Fruit fly (Drosophila melanogaster) whole organism, embryonic: ENCODE measurements around the gene CG13258.
A peak's percentile ranks its signal among the peaks of the same experiment; 100 is the strongest.

Experiments used
- Awh ChIP-seq: fragments of 200-800 bp; sonication (Bioruptor generic); IDR thresholded peaks from 2 replicates; pipeline ENCODE4, ENCODE4 v1.3.6; 2022; ENCODE audit warnings: missing biosample characterization, missing genetic modification characterization
- CG10366 ChIP-seq: fragments of 200-800 bp; sonication (Bioruptor generic); IDR thresholded peaks from 2 replicates; pipeline ENCODE4 v1.3.6; 2022; ENCODE audit warnings: missing biosample characterization, missing genetic modification characterization
- CG10462 ChIP-seq: fragments of 200-800 bp; sonication (Bioruptor generic); optimal IDR thresholded peaks from 2 replicates; lab custom pipeline; 2016; ENCODE audit warnings: missing biosample characterization, missing genetic modification characterization
- CG11504 ChIP-seq: fragments of 200-800 bp; sonication (Bioruptor generic); optimal IDR thresholded peaks from 3 replicates; lab custom pipeline; 2019; ENCODE audit warnings: missing biosample characterization, mild to moderate bottlenecking, missing genetic modification characterization, moderate library complexity
- CG11560 ChIP-seq: fragments of 200-800 bp; sonication (Bioruptor generic); IDR thresholded peaks from 3 replicates; pipeline ENCODE4 v1.3.6; 2022; ENCODE audit warnings: missing biosample characterization, missing genetic modification characterization
- CG12942 ChIP-seq: fragments of 200-800 bp; sonication (Bioruptor generic); optimal IDR thresholded peaks from 3 replicates; lab custom pipeline; 2016; ENCODE audit warnings: missing biosample characterization, missing genetic modification characterization
- CG16813 ChIP-seq: fragments of 200-800 bp; sonication (Bioruptor generic); IDR thresholded peaks from 3 replicates; pipeline ENCODE4 v1.3.6; 2022; ENCODE audit warnings: missing biosample characterization, missing genetic modification characterization; ENCODE audit not compliant: partially characterized antibody
- CG17385 ChIP-seq: fragments of 200-800 bp; sonication (Bioruptor generic); optimal IDR thresholded peaks from 3 replicates; lab custom pipeline; 2018; ENCODE audit warnings: missing biosample characterization, mild to moderate bottlenecking, missing genetic modification characterization
- CG18476 ChIP-seq: fragments of 200-800 bp; sonication (Bioruptor generic); optimal IDR thresholded peaks from 2 replicates; lab custom pipeline; 2016; ENCODE audit warnings: missing biosample characterization, mild to moderate bottlenecking, missing genetic modification characterization
- CG2120 ChIP-seq: fragments of 200-800 bp; sonication (Bioruptor generic); optimal IDR thresholded peaks from 3 replicates; lab custom pipeline; 2016; ENCODE audit warnings: missing biosample characterization, missing genetic modification characterization
- CG2678 ChIP-seq: fragments of 200-800 bp; sonication (Bioruptor generic); optimal IDR thresholded peaks from 3 replicates; lab custom pipeline; 2019; ENCODE audit warnings: missing biosample characterization, mild to moderate bottlenecking, missing genetic modification characterization, moderate library complexity
- CG3407 ChIP-seq: fragments of 200-800 bp; sonication (Bioruptor generic); optimal IDR thresholded peaks from 2 replicates; lab custom pipeline; 2018; ENCODE audit warnings: missing biosample characterization, mild to moderate bottlenecking, missing genetic modification characterization
- CG34422 ChIP-seq: fragments of 200-800 bp; sonication (Bioruptor generic); IDR thresholded peaks from 3 replicates; pipeline ENCODE4 v1.3.6; 2022; ENCODE audit warnings: missing biosample characterization, missing genetic modification characterization
- CG3838 ChIP-seq: fragments of 200-800 bp; sonication (Bioruptor generic); optimal IDR thresholded peaks from 3 replicates; lab custom pipeline; 2016; ENCODE audit warnings: missing biosample characterization, missing genetic modification characterization
- CG4360 ChIP-seq: fragments of 200-800 bp; sonication (Bioruptor generic); IDR thresholded peaks from 2 replicates; pipeline ENCODE4 v1.3.6; 2022; ENCODE audit warnings: missing biosample characterization, missing genetic modification characterization
- CG4730 ChIP-seq: fragments of 200-800 bp; sonication (Bioruptor generic); IDR thresholded peaks from 2 replicates; pipeline ENCODE4 v1.3.6; 2022; ENCODE audit warnings: missing biosample characterization, missing genetic modification characterization
- CG9817 ChIP-seq: fragments of 200-800 bp; sonication (Bioruptor generic); optimal IDR thresholded peaks from 2 replicates; lab custom pipeline; 2018; ENCODE audit warnings: missing biosample characterization, mild to moderate bottlenecking, missing genetic modification characterization, moderate library complexity
- Fer2 ChIP-seq: fragments of 200-800 bp; sonication (Bioruptor generic); optimal IDR thresholded peaks from 2 replicates; lab custom pipeline; 2018; ENCODE audit warnings: missing biosample characterization, mild to moderate bottlenecking, missing genetic modification characterization, moderate library complexity
- Hmr ChIP-seq: fragments of 200-800 bp; sonication (Bioruptor generic); optimal IDR thresholded peaks from 3 replicates; lab custom pipeline; 2017; ENCODE audit warnings: mild to moderate bottlenecking, missing biosample characterization, missing genetic modification reagents, missing genetic modification characterization
- Lim3 ChIP-seq: fragments of 200-800 bp; sonication (Bioruptor generic); IDR thresholded peaks from 2 replicates; pipeline ENCODE4 v1.3.6; 2022; ENCODE audit warnings: missing biosample characterization, missing genetic modification characterization
- Six4 ChIP-seq: fragments of 200-800 bp; sonication (Bioruptor generic); optimal IDR thresholded peaks from 2 replicates; lab custom pipeline; 2016; ENCODE audit warnings: missing biosample characterization, missing genetic modification characterization
- Stat92E ChIP-seq, 3 experiments: fragments of >200 bp in 2 of 3; fragments of 200-800 bp in 1 of 3; sonication (Bioruptor generic) in 1 of 3; optimal IDR thresholded peaks; 2 replicates each; lab custom pipeline; 2017 to 2019; ENCODE audit warnings: missing biosample characterization in 3 of 3, missing genetic modification characterization in 3 of 3, mild to moderate bottlenecking in 1 of 3, moderate library complexity in 1 of 3
- ac ChIP-seq: fragments of 200-800 bp; sonication (Bioruptor generic); optimal IDR thresholded peaks from 3 replicates; lab custom pipeline; 2017; ENCODE audit warnings: missing biosample characterization, mild to moderate bottlenecking, missing genetic modification characterization
- bigmax ChIP-seq: fragments of 200-800 bp; sonication (Bioruptor generic); optimal IDR thresholded peaks from 2 replicates; lab custom pipeline; 2018; ENCODE audit warnings: missing biosample characterization, mild to moderate bottlenecking, missing genetic modification characterization
- bowl ChIP-seq: fragments of 200-800 bp; sonication (Bioruptor generic); IDR thresholded peaks from 2 replicates; pipeline ENCODE4 v1.3.6; 2022; ENCODE audit warnings: missing biosample characterization, missing genetic modification characterization
- cas ChIP-seq: fragments of 200-800 bp; sonication (Bioruptor generic); IDR thresholded peaks from 2 replicates; pipeline ENCODE4 v1.3.6; 2022; ENCODE audit warnings: missing biosample characterization, missing genetic modification characterization
- ci ChIP-seq: fragments of 200-800 bp; sonication (Bioruptor generic); IDR thresholded peaks from 3 replicates; pipeline ENCODE4 v1.3.6; 2022; ENCODE audit warnings: missing biosample characterization, missing genetic modification characterization
- crc ChIP-seq: fragments of 200-800 bp; sonication (Bioruptor generic); optimal IDR thresholded peaks from 2 replicates; lab custom pipeline; 2016; ENCODE audit warnings: missing biosample characterization, missing genetic modification characterization
- croc ChIP-seq: fragments of 200-800 bp; sonication (Bioruptor generic); conservative IDR thresholded peaks from 3 replicates; pipeline ENCODE4 v1.3.6; 2022; ENCODE audit warnings: missing biosample characterization, missing genetic modification characterization
- da ChIP-seq: fragments of 200-800 bp; sonication (Bioruptor generic); optimal IDR thresholded peaks from 2 replicates; lab custom pipeline; 2016; ENCODE audit warnings: missing biosample characterization, missing genetic modification characterization
- dmrt99B ChIP-seq: fragments of 200-800 bp; sonication (Bioruptor generic); optimal IDR thresholded peaks from 2 replicates; lab custom pipeline; 2018; ENCODE audit warnings: missing biosample characterization, mild to moderate bottlenecking, missing genetic modification characterization, moderate library complexity
- eve ChIP-seq, 2 experiments: fragments of >200 bp; optimal IDR thresholded peaks; 2 replicates each; lab custom pipeline; 2017; ENCODE audit warnings: missing biosample characterization in 2 of 2, missing genetic modification characterization in 2 of 2
- eyg ChIP-seq: fragments of 200-800 bp; sonication (Bioruptor generic); optimal IDR thresholded peaks from 3 replicates; lab custom pipeline; 2016; ENCODE audit warnings: missing biosample characterization, missing genetic modification characterization
- grn ChIP-seq: fragments of 200-800 bp; sonication (Bioruptor generic); optimal IDR thresholded peaks from 3 replicates; lab custom pipeline; 2017; ENCODE audit warnings: missing biosample characterization, missing genetic modification characterization
- gt ChIP-seq: fragments of 200-800 bp; sonication (Bioruptor generic); IDR thresholded peaks from 2 replicates; pipeline ENCODE4 v1.3.6; 2022; ENCODE audit warnings: missing biosample characterization, missing genetic modification characterization
- ham ChIP-seq: fragments of 200-800 bp; sonication (Bioruptor generic); IDR thresholded peaks from 2 replicates; pipeline ENCODE4 v1.3.6; 2022; ENCODE audit warnings: missing biosample characterization, missing genetic modification characterization
- jumu ChIP-seq: fragments of 200-800 bp; sonication (Bioruptor generic); optimal IDR thresholded peaks from 3 replicates; lab custom pipeline; 2016; ENCODE audit warnings: missing biosample characterization, missing genetic modification characterization
- maf-S ChIP-seq: fragments of 200-800 bp; sonication (Bioruptor generic); optimal IDR thresholded peaks from 2 replicates; lab custom pipeline; 2016; ENCODE audit warnings: missing biosample characterization, missing genetic modification characterization
- nerfin-1 ChIP-seq: fragments of 200-800 bp; sonication (Bioruptor generic); optimal IDR thresholded peaks from 3 replicates; lab custom pipeline; 2019; ENCODE audit warnings: missing biosample characterization, mild to moderate bottlenecking, missing genetic modification characterization, moderate library complexity
- pros ChIP-seq: fragments of 200-800 bp; sonication (Bioruptor generic); optimal IDR thresholded peaks from 3 replicates; lab custom pipeline; 2019; ENCODE audit warnings: missing biosample characterization, mild to moderate bottlenecking, missing genetic modification characterization, moderate library complexity
- repo ChIP-seq: fragments of 200-800 bp; sonication (Bioruptor generic); optimal IDR thresholded peaks from 2 replicates; lab custom pipeline; 2016; ENCODE audit warnings: missing biosample characterization, missing genetic modification characterization
- ro ChIP-seq: fragments of 200-800 bp; sonication (Bioruptor generic); IDR thresholded peaks from 2 replicates; pipeline ENCODE4 v1.3.6; 2022; ENCODE audit warnings: missing biosample characterization, missing genetic modification characterization
- sd ChIP-seq: fragments of 200-800 bp; sonication (Bioruptor generic); optimal IDR thresholded peaks from 3 replicates; lab custom pipeline; 2018; ENCODE audit warnings: missing biosample characterization, mild to moderate bottlenecking, missing genetic modification characterization, moderate library complexity
- shn ChIP-seq: fragments of 200-800 bp; sonication (Bioruptor generic); optimal IDR thresholded peaks from 3 replicates; lab custom pipeline; 2016; ENCODE audit warnings: missing biosample characterization, missing genetic modification characterization
- sob ChIP-seq: fragments of 200-800 bp; sonication (Bioruptor generic); IDR thresholded peaks from 2 replicates; pipeline ENCODE4 v1.3.6; 2022; ENCODE audit warnings: missing biosample characterization, missing genetic modification characterization
- tgo ChIP-seq: fragments of 200-800 bp; sonication (Bioruptor generic); IDR thresholded peaks from 3 replicates; pipeline ENCODE4 v1.3.6; 2022; ENCODE audit warnings: missing biosample characterization, missing genetic modification characterization
- trem ChIP-seq: fragments of 200-800 bp; optimal IDR thresholded peaks from 3 replicates; lab custom pipeline; 2019; ENCODE audit warnings: missing biosample characterization, mild to moderate bottlenecking, missing genetic modification characterization, moderate library complexity
- tup ChIP-seq: fragments of 200-800 bp; sonication (Bioruptor generic); optimal IDR thresholded peaks from 2 replicates; lab custom pipeline; 2016; ENCODE audit warnings: missing biosample characterization, mild to moderate bottlenecking, missing genetic modification characterization, moderate library complexity
- wdn ChIP-seq: fragments of 200-800 bp; sonication (Bioruptor generic); IDR thresholded peaks from 2 replicates; pipeline ENCODE4 v1.3.6; 2022; ENCODE audit warnings: missing biosample characterization, missing genetic modification characterization
- zf30C ChIP-seq: fragments of 200-800 bp; sonication (Bioruptor generic); optimal IDR thresholded peaks from 3 replicates; lab custom pipeline; 2018; ENCODE audit warnings: missing biosample characterization, mild to moderate bottlenecking, missing genetic modification characterization

The CG13258 gene

dm6 chr2L:16287602-16288392 lies 5.0 kb downstream of the CG13258 start, which contains the start of the genes crp and pkaap (continued):
- TF ChIP-seq grn = peak; percentile 90
- TF ChIP-seq CG16813 = no peak
- TF ChIP-seq CG2678 (tag; lab: Kevin White, UChicago) = no peak
- peak; percentile 39 for TF ChIP-seq sd (tag; lab: Kevin White, UChicago)
- no peak for TF ChIP-seq CG3838 (GFP tag; lab: Kevin White, UChicago)
- peak; percentile 65 for TF ChIP-seq da (GFP tag; lab: Kevin White, UChicago)
- peak; percentile 83 for TF ChIP-seq tup (GFP tag; lab: Kevin White, UChicago)
- no peak for TF ChIP-seq gt (GFP tag; lab: Robert Waterston, UW)
- TF ChIP-seq cas (GFP tag; lab: Robert Waterston, UW) = no peak
- peak; percentile 54 for TF ChIP-seq CG17385 (GFP tag; lab: Kevin White, UChicago)
- TF ChIP-seq CG10462 (GFP tag; lab: Kevin White, UChicago) = peak; percentile 52
- no peak for TF ChIP-seq ci (GFP tag; lab: Robert Waterston, UW)
- peak; percentile 92 for TF ChIP-seq CG2120
- TF ChIP-seq jumu = peak; percentile 87
- TF ChIP-seq Lim3 = no peak
- peak; percentile 71 for TF ChIP-seq zf30C
- TF ChIP-seq maf-S (GFP tag; lab: Kevin White, UChicago) = peak; percentile 88
- peak; percentile 62 for TF ChIP-seq trem (tag; lab: Kevin White, UChicago)
- TF ChIP-seq CG34422 (GFP tag; lab: Robert Waterston, UW) = no peak
- no peak for TF ChIP-seq CG4360 (GFP tag; lab: Robert Waterston, UW)
- TF ChIP-seq CG3407 (GFP tag; lab: Kevin White, UChicago) = peak; percentile 69
- TF ChIP-seq Six4 (GFP tag; lab: Kevin White, UChicago) = peak; percentile 66
- TF ChIP-seq CG9817 = peak; percentile 70
- peak; percentile 74 for TF ChIP-seq repo (GFP tag; lab: Kevin White, UChicago)
- TF ChIP-seq wdn = no peak
- TF ChIP-seq CG11504 (tag; lab: Kevin White, UChicago) = no peak
- no peak for TF ChIP-seq ro (GFP tag; lab: Robert Waterston, UW)
- no peak for TF ChIP-seq CG10366 (GFP tag; lab: Robert Waterston, UW)
- no peak for TF ChIP-seq dmrt99B (tag; lab: Kevin White, UChicago)
- TF ChIP-seq eyg (GFP tag; lab: Kevin White, UChicago) = peak; percentile 65
- peak; percentile 88 for TF ChIP-seq shn (GFP tag; lab: Kevin White, UChicago)
- TF ChIP-seq crc (GFP tag; lab: Kevin White, UChicago) = peak; percentile 48
- no peak for TF ChIP-seq ham (GFP tag; lab: Robert Waterston, UW)
- TF ChIP-seq croc = peak; percentile 26; the same call in 1 of the 3 replicates
- peak; percentile 23 for TF ChIP-seq pros (GFP tag; lab: Kevin White, UChicago)
- TF ChIP-seq CG11560 (tag; lab: Robert Waterston, UW) = no peak
- peak in 1 of 3 experiments; percentile 84 for TF ChIP-seq Stat92E (GFP tag; optimal IDR thresholded peaks at IDR 0.05; lab: Kevin White, UChicago)
- TF ChIP-seq tgo (GFP tag; lab: Robert Waterston, UW) = no peak
- no peak for TF ChIP-seq eve (GFP tag; optimal IDR thresholded peaks at IDR 0.05; lab: Kevin White, UChicago)
- TF ChIP-seq sob = no peak
- no peak for TF ChIP-seq Awh (GFP tag; lab: Robert Waterston, UW)
- TF ChIP-seq Fer2 = peak; percentile 42
- peak; percentile 67 for TF ChIP-seq CG12942 (GFP tag; lab: Kevin White, UChicago)
- no peak for TF ChIP-seq nerfin-1 (tag; lab: Kevin White, UChicago)
- TF ChIP-seq Hmr (GFP tag; lab: Kevin White, UChicago) = peak; percentile 91
- no peak for TF ChIP-seq bowl
- TF ChIP-seq ac (GFP tag; lab: Kevin White, UChicago) = peak; percentile 3
- TF ChIP-seq bigmax (GFP tag; lab: Kevin White, UChicago) = peak; percentile 7
- peak; percentile 27 for TF ChIP-seq CG18476
- TF ChIP-seq CG4730 = no peak
